Worm (Caenorhabditis elegans) whole organism, L3 larva: Measurements from ENCODE around the gene idhg-1.

Experiments used
- egl-27 ChIP-seq: sonication (generic microtip); optimal IDR thresholded peaks from 4 replicates; lab custom pipeline; 2017; ENCODE audit warnings: missing biosample characterization, missing genetic modification reagents, missing genetic modification characterization
- elt-1 ChIP-seq: fragments of 150-350 bp; optimal IDR thresholded peaks from 2 replicates; lab custom pipeline; 2014; ENCODE audit warnings: missing biosample characterization, missing genetic modification characterization
- elt-3 ChIP-seq, 3 experiments: fragments of 150-350 bp in 1 of 3; sonication (generic microtip) in 2 of 3; optimal IDR thresholded peaks; 2 replicates in 2 of 3; 4 replicates in 1 of 3; lab custom pipeline; 2014 to 2017; ENCODE audit warnings: missing biosample characterization in 3 of 3, missing genetic modification characterization in 3 of 3
- nhr-237 ChIP-seq: fragments of 150-350 bp; optimal IDR thresholded peaks from 2 replicates; lab custom pipeline; 2014; ENCODE audit warnings: missing biosample characterization, missing genetic modification characterization
- skn-1 ChIP-seq: fragments of 150-350 bp; optimal IDR thresholded peaks from 2 replicates; lab custom pipeline; 2014; ENCODE audit warnings: missing biosample characterization, missing genetic modification characterization
- unc-62 ChIP-seq: fragments of 150-350 bp; sonication (generic microtip); optimal IDR thresholded peaks from 4 replicates; lab custom pipeline; 2014; ENCODE audit warnings: missing biosample characterization, missing genetic modification reagents, missing genetic modification characterization

DNA sequence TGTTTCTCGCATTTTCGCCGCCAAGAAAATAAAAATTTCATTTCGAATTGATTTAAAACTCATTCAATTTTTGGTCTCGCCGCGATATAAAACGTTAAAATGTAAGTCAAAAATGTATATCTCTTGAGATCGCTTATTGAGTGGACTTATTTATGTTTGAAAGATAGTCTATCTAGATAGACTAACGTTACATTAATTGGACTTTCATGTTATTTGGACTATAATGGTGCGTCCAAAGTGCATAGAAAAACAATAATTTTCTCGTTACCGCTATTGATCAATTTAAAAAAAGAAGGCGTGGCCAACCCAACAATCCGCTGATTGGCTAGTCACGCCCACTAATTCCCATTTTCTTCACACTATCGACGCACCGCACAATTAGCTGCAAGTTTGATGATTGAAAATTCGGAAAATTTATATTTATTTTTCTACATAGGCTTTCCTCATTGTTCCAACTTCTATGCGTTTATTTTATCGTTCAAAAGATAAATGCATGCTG lies 15.5 kb downstream of the idhg-1 start, which contains the start of gene F35G12.5:
- TF ChIP-seq unc-62 (GFP tag; lab: Kevin White, UChicago) (no peak), elt-3 (tag; optimal IDR thresholded peaks at IDR 0.05; lab: Kevin White, UChicago) (no peak), egl-27 (tag; lab: Kevin White, UChicago) (no peak), nhr-237 (tag; lab: Kevin White, UChicago) (no peak), elt-1 (tag; lab: Kevin White, UChicago) (no peak), skn-1 (tag; lab: Kevin White, UChicago) (no peak)
